Fruit fly (Drosophila melanogaster) whole organism, embryonic: Measurements from ENCODE around the gene CG13949.

ENCODE experiments used
- B-H2 ChIP-seq: fragments of 200-800 bp; sonication (Bioruptor generic); optimal IDR thresholded peaks from 2 replicates; lab custom pipeline; 2018; ENCODE audit warnings: missing biosample characterization, mild to moderate bottlenecking, missing genetic modification characterization
- CG11085 ChIP-seq: fragments of 200-800 bp; sonication (Bioruptor generic); IDR thresholded peaks from 2 replicates; pipeline ENCODE4 v1.3.6; 2022; ENCODE audit warnings: missing biosample characterization, missing genetic modification characterization
- CG12744 ChIP-seq: fragments of 200-800 bp; sonication (Bioruptor generic); optimal IDR thresholded peaks from 2 replicates; lab custom pipeline; 2016; ENCODE audit warnings: missing biosample characterization, missing genetic modification characterization
- CG13296 ChIP-seq: fragments of 200-800 bp; sonication (Bioruptor generic); optimal IDR thresholded peaks from 3 replicates; lab custom pipeline; 2018; ENCODE audit warnings: missing biosample characterization, mild to moderate bottlenecking, missing genetic modification characterization
- CG15073 ChIP-seq: fragments of 200-800 bp; sonication (Bioruptor generic); optimal IDR thresholded peaks from 2 replicates; lab custom pipeline; 2016; ENCODE audit warnings: missing biosample characterization, missing genetic modification characterization
- MTF-1 ChIP-seq: fragments of 200-800 bp; sonication (Bioruptor generic); optimal IDR thresholded peaks from 2 replicates; lab custom pipeline; 2018; ENCODE audit warnings: missing biosample characterization, mild to moderate bottlenecking, missing genetic modification characterization, borderline replicate concordance
- Nf-YA ChIP-seq: fragments of 200-800 bp; sonication (Bioruptor generic); IDR thresholded peaks from 2 replicates; pipeline ENCODE4 v1.3.6; 2022; ENCODE audit warnings: missing biosample characterization, missing genetic modification characterization
- bowl ChIP-seq: fragments of 200-800 bp; sonication (Bioruptor generic); IDR thresholded peaks from 2 replicates; pipeline ENCODE4 v1.3.6; 2022; ENCODE audit warnings: missing biosample characterization, missing genetic modification characterization
- zen2 ChIP-seq: fragments of 200-800 bp; sonication (Bioruptor generic); IDR thresholded peaks from 3 replicates; pipeline ENCODE4 v1.3.6; 2022; ENCODE audit warnings: missing biosample characterization, missing genetic modification characterization; ENCODE audit not compliant: partially characterized antibody

DNA sequence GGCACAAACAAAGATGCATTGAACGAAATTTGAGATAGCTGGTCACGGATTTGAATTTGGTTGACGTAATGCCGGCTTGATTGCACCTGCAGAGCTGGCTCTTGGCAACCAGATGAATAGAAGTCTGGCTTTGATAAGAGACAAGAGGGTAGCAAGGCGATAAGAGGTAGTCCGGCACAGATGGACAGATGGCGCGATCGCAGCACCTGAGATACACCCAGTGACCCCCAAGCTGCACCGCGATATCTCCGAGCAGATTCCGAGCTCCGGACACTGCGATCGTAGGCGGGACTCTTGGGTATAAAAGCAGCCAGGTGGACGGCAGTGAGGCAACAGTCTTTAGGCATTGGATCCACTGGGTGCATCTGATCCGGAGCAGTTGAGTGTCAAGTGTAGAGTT lies 43.2 kb downstream of the CG13949 start, which contains the start of gene Lsp1beta:
- TF ChIP-seq Nf-YA (GFP tag; lab: Robert Waterston, UW) (no peak), CG13296 (GFP tag; lab: Kevin White, UChicago) (no peak), CG12744 (GFP tag; lab: Kevin White, UChicago) (no peak), zen2 (no peak), CG11085 (no peak), MTF-1 (no peak), bowl (GFP tag; lab: Robert Waterston, UW) (no peak), B-H2 (GFP tag; lab: Kevin White, UChicago) (no peak), CG15073 (GFP tag; lab: Kevin White, UChicago) (no peak)
